Worm (Caenorhabditis elegans): ENCODE measurements around the gene F43C11.7.

F43C11.7 gene

ce11 chrII:2336177-2336576 lies 480 bp downstream of the F43C11.7 start:
- TF ChIP-seq egl-27 (tag; optimal IDR thresholded peaks at IDR 0.05) (no peak), nhr-71 (tag; optimal IDR thresholded peaks at IDR 0.05) (no peak), ceh-8 (GFP tag; optimal IDR thresholded peaks at IDR 0.05) (no peak), nhr-77 (tag; optimal IDR thresholded peaks at IDR 0.05) (no peak), ztf-11 (tag; optimal IDR thresholded peaks at IDR 0.05) (no peak), sptf-1 (tag; optimal IDR thresholded peaks at IDR 0.05) (no peak), nhr-90 (tag; optimal IDR thresholded peaks at IDR 0.05; ENCODE audit: poor library complexity) (no peak), fkh-4 (tag; optimal IDR thresholded peaks at IDR 0.05; ENCODE audit: borderline replicate concordance) (no peak), alr-1 (tag; optimal IDR thresholded peaks at IDR 0.05; ENCODE audit: borderline replicate concordance) (no peak), dsc-1 (tag; optimal IDR thresholded peaks at IDR 0.05) (no peak), hpl-2 (GFP tag; optimal IDR thresholded peaks at IDR 0.05) (no peak), lin-14 (GFP tag; optimal IDR thresholded peaks at IDR 0.05) (no peak), C34B4.2 (tag; optimal IDR thresholded peaks at IDR 0.05) (no peak), fos-1 (tag; optimal IDR thresholded peaks at IDR 0.05) (no peak), dpl-1 (GFP tag; optimal IDR thresholded peaks at IDR 0.05) (no peak), ceh-88 (GFP tag; IDR thresholded peaks at IDR 0.05) (no peak), lir-3 (tag; optimal IDR thresholded peaks at IDR 0.05; ENCODE audit: poor library complexity) (no peak), grh-1 (GFP tag; IDR thresholded peaks at IDR 0.05) (no peak)

ce11 chrII:2340974-2341373 lies 5.3 kb downstream of the F43C11.7 start:
- TF ChIP-seq sup-37 (GFP tag; optimal IDR thresholded peaks at IDR 0.05) (no peak), tlp-1 (tag; optimal IDR thresholded peaks at IDR 0.05) (no peak), snpc-4 (tag; optimal IDR thresholded peaks at IDR 0.05) (no peak), mep-1 (tag; optimal IDR thresholded peaks at IDR 0.05) (peak; percentile 35), nhr-20 (tag; optimal IDR thresholded peaks at IDR 0.05) (no peak), unc-62 (GFP tag; optimal IDR thresholded peaks at IDR 0.05) (no peak), pqm-1 (tag; optimal IDR thresholded peaks at IDR 0.05) (no peak), unc-130 (tag; optimal IDR thresholded peaks at IDR 0.05) (no peak), blmp-1 (tag; optimal IDR thresholded peaks at IDR 0.05) (no peak), F16B12.6 (tag; optimal IDR thresholded peaks at IDR 0.05) (peak; percentile 4), ceh-63 (GFP tag; optimal IDR thresholded peaks at IDR 0.05) (no peak), snu-23 (GFP tag; optimal IDR thresholded peaks at IDR 0.05) (peak; percentile 6), ceh-90 (tag; optimal IDR thresholded peaks at IDR 0.05) (no peak), hlh-17 (GFP tag; optimal IDR thresholded peaks at IDR 0.05; ENCODE audit: borderline replicate concordance) (no peak), hlh-4 (tag; optimal IDR thresholded peaks at IDR 0.05) (no peak), ztf-11 (tag; optimal IDR thresholded peaks at IDR 0.05) (no peak), nhr-90 (tag; optimal IDR thresholded peaks at IDR 0.05; ENCODE audit: poor library complexity) (no peak), nhr-19 (GFP tag; conservative IDR thresholded peaks at IDR 0.05) (no peak), irx-1 (tag; optimal IDR thresholded peaks at IDR 0.05) (no peak), pax-3 (tag; optimal IDR thresholded peaks at IDR 0.05) (no peak), fos-1 (tag; optimal IDR thresholded peaks at IDR 0.05) (no peak), fkh-8 (tag; optimal IDR thresholded peaks at IDR 0.05) (no peak), fkh-4 (tag; optimal IDR thresholded peaks at IDR 0.05; ENCODE audit: borderline replicate concordance) (no peak), nhr-71 (tag; optimal IDR thresholded peaks at IDR 0.05) (no peak), C34B4.2 (tag; optimal IDR thresholded peaks at IDR 0.05) (no peak), hpl-2 (GFP tag; optimal IDR thresholded peaks at IDR 0.05) (no peak), lir-3 (tag; optimal IDR thresholded peaks at IDR 0.05; ENCODE audit: poor library complexity) (no peak), C16A3.4 (tag; optimal IDR thresholded peaks at IDR 0.05) (no peak), lin-35 (GFP tag; optimal IDR thresholded peaks at IDR 0.05) (peak; percentile 10 to 23), skn-1 (tag; optimal IDR thresholded peaks at IDR 0.05) (no peak), ceh-88 (GFP tag; IDR thresholded peaks at IDR 0.05) (no peak), lin-13 (GFP tag; optimal IDR thresholded peaks at IDR 0.05) (no peak), lin-14 (GFP tag; optimal IDR thresholded peaks at IDR 0.05) (peak; percentile 61), pag-3 (tag; optimal IDR thresholded peaks at IDR 0.05; ENCODE audit: borderline replicate concordance, insufficient read depth) (no peak), nhr-76 (tag; optimal IDR thresholded peaks at IDR 0.05) (no peak), alr-1 (tag; optimal IDR thresholded peaks at IDR 0.05; ENCODE audit: borderline replicate concordance) (no peak), rnt-1 (tag; optimal IDR thresholded peaks at IDR 0.05) (peak; percentile 78), elt-2 (tag; optimal IDR thresholded peaks at IDR 0.05) (no peak), ces-1 (GFP tag; optimal IDR thresholded peaks at IDR 0.05) (no peak), jun-1 (tag; optimal IDR thresholded peaks at IDR 0.05) (no peak), grh-1 (GFP tag; IDR thresholded peaks at IDR 0.05) (no peak), zip-4 (GFP tag; optimal IDR thresholded peaks at IDR 0.05) (no peak)
